Worm (Caenorhabditis elegans): ENCODE measurements around the gene clec-1.

ce11 chrV:5696177-5696576, 3.8 kb upstream of the clec-1 start:
- TF ChIP-seq tab-1 (GFP tag; IDR thresholded peaks at IDR 0.05) (no peak), T22C8.4 (GFP tag; IDR thresholded peaks at IDR 0.05) (no peak), ztf-29 (GFP tag; IDR thresholded peaks at IDR 0.05) (no peak), med-1 (GFP tag; optimal IDR thresholded peaks at IDR 0.05; ENCODE audit: insufficient read depth) (no peak), ref-1 (GFP tag; conservative IDR thresholded peaks at IDR 0.05) (no peak), flt-1 (GFP tag; IDR thresholded peaks at IDR 0.05) (no peak), cog-1 (tag; optimal IDR thresholded peaks at IDR 0.05) (no peak), ztf-23 (GFP tag; IDR thresholded peaks at IDR 0.05) (no peak)

Data from whole organism, midembryonic.